Fruit fly (Drosophila melanogaster): ENCODE data around the gene rogdi.

DNA sequence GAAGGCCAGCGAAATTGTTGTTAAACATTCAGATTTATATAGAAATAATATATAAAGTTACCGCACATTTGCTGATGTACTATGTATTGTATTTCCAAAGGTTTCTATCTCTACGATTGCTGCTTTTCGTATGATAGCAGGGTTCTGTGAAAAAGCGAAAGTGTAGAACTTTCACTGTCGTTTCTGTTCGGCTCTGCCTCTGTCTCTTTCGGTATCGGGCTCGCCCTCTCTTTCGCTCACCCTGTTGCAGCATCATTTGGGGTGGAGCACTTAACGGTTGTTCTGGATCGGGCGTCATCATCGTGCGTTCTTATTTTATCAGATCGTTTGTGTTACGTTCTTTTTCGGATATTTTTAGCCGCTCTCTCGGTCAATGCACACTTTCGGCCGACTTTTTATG is 16.0 kb upstream of the rogdi start:
- TF ChIP-seq CTCF (optimal IDR thresholded peaks at IDR 0.05), result no peak
- no peak for TF ChIP-seq CG8478 (optimal IDR thresholded peaks at IDR 0.05)

Measured in S2 (cell line).